Worm (Caenorhabditis elegans) whole organism, early embryonic: ENCODE measurements around the gene F14D2.8.
A peak's percentile ranks its signal among the peaks of the same experiment; 100 is the strongest.

Experiments used
- B0310.2 ChIP-seq: sonication (generic microtip); optimal IDR thresholded peaks from 2 replicates; lab custom pipeline; 2016; ENCODE audit warnings: mild to moderate bottlenecking, missing genetic modification characterization, missing compliant biosample characterization
- F13C5.2 ChIP-seq: sonication (generic microtip); optimal IDR thresholded peaks from 2 replicates; lab custom pipeline; 2017; ENCODE audit warnings: mild to moderate bottlenecking, missing genetic modification characterization, inconsistent platforms, missing compliant biosample characterization
- aly-1 ChIP-seq: sonication (generic microtip); optimal IDR thresholded peaks from 2 replicates; lab custom pipeline; 2016; ENCODE audit warnings: missing genetic modification characterization, missing compliant biosample characterization
- ama-1 ChIP-seq: fragments of 150-350 bp; optimal IDR thresholded peaks from 2 replicates; lab custom pipeline; 2014
- ceh-13 ChIP-seq: fragments of 200-800 bp; sonication (Bioruptor generic); optimal IDR thresholded peaks from 2 replicates; lab custom pipeline; 2018; ENCODE audit warnings: mild to moderate bottlenecking, missing genetic modification characterization, missing compliant biosample characterization
- ceh-36 ChIP-seq: sonication (generic microtip); optimal IDR thresholded peaks from 2 replicates; lab custom pipeline; 2016; ENCODE audit warnings: missing genetic modification characterization, inconsistent platforms, missing compliant biosample characterization
- ets-7 ChIP-seq: sonication (generic microtip); optimal IDR thresholded peaks from 2 replicates; lab custom pipeline; 2016; ENCODE audit warnings: missing genotype, missing genetic modification characterization, missing compliant biosample characterization
- flt-1 ChIP-seq: fragments of 200-800 bp; sonication (Bioruptor generic); IDR thresholded peaks from 2 replicates; pipeline ENCODE4 v1.3.6; 2022; ENCODE audit warnings: missing genetic modification characterization, missing compliant biosample characterization
- hmbx-1 ChIP-seq: sonication (generic microtip); optimal IDR thresholded peaks from 2 replicates; lab custom pipeline; 2016; ENCODE audit warnings: mild to moderate bottlenecking, missing genetic modification characterization, missing compliant biosample characterization
- hmg-4 ChIP-seq: fragments of 200-800 bp; sonication (Bioruptor generic); optimal IDR thresholded peaks from 2 replicates; lab custom pipeline; 2018; ENCODE audit warnings: mild to moderate bottlenecking, missing genetic modification characterization, missing compliant biosample characterization
- hnd-1 ChIP-seq: sonication (generic microtip); optimal IDR thresholded peaks from 2 replicates; lab custom pipeline; 2016; ENCODE audit warnings: missing genetic modification characterization, missing compliant biosample characterization
- pes-1 ChIP-seq: fragments of 200-800 bp; sonication (Bioruptor generic); IDR thresholded peaks from 2 replicates; pipeline ENCODE4 v1.3.6; 2022; ENCODE audit warnings: missing genetic modification reagents, missing genetic modification characterization, missing compliant biosample characterization
- scrt-1 ChIP-seq: fragments of 200-800 bp; sonication (Bioruptor generic); IDR thresholded peaks from 2 replicates; pipeline ENCODE4 v1.3.6; 2022; ENCODE audit warnings: missing genetic modification characterization, missing compliant biosample characterization
- sea-1 ChIP-seq: fragments of 200-800 bp; sonication (Bioruptor generic); conservative IDR thresholded peaks from 2 replicates; pipeline ENCODE4 v1.3.6; 2022; ENCODE audit warnings: missing genetic modification characterization, missing compliant biosample characterization
- tbx-11 ChIP-seq: fragments of 200-800 bp; sonication (Bioruptor generic); IDR thresholded peaks from 2 replicates; pipeline ENCODE4 v1.3.6; 2022; ENCODE audit warnings: missing genetic modification characterization, missing compliant biosample characterization
- tbx-37 ChIP-seq: fragments of 200-800 bp; sonication (Bioruptor generic); conservative IDR thresholded peaks from 2 replicates; pipeline ENCODE4 v1.3.6; 2022; ENCODE audit warnings: missing genetic modification reagents, missing genetic modification characterization, missing compliant biosample characterization
- tra-4 ChIP-seq: sonication (generic microtip); optimal IDR thresholded peaks from 2 replicates; lab custom pipeline; 2017; ENCODE audit warnings: missing genetic modification characterization, missing compliant biosample characterization

Gene F14D2.8

ce11 chrII:3376789-3377188 lies 27.1 kb upstream of the F14D2.8 start, which contains the start of gene bath-9:
bath-9 (plus strand) TSS chrII:3377089.
- no peak for TF ChIP-seq flt-1 (GFP tag; lab: Robert Waterston, UW)
- TF ChIP-seq hmbx-1 (tag; lab: Kevin White, UChicago): no peak

- TF ChIP-seq ceh-13 (GFP tag; lab: Kevin White, UChicago): no peak
- no peak for TF ChIP-seq aly-1 (tag; lab: Kevin White, UChicago)
- no peak for TF ChIP-seq tbx-37 (GFP tag; lab: Robert Waterston, UW)
- no peak for TF ChIP-seq B0310.2 (tag; lab: Kevin White, UChicago)
- TF ChIP-seq ets-7 (tag; lab: Kevin White, UChicago): no peak
- no peak for TF ChIP-seq ama-1 (lab: Kevin White, UChicago)
- TF ChIP-seq tbx-11 (GFP tag; lab: Robert Waterston, UW): no peak
Measured at ce11 chrII:3375302-3375701, 25.6 kb upstream of the F14D2.8 start.

- TF ChIP-seq ama-1 (lab: Kevin White, UChicago) (no peak), flt-1 (GFP tag; lab: Robert Waterston, UW) (no peak), scrt-1 (GFP tag; lab: Robert Waterston, UW) (no peak), hnd-1 (tag; lab: Kevin White, UChicago) (no peak), tbx-11 (GFP tag; lab: Robert Waterston, UW) (no peak), tbx-37 (GFP tag; lab: Robert Waterston, UW) (no peak), tra-4 (tag; lab: Kevin White, UChicago) (no peak), ceh-36 (no peak), ceh-13 (GFP tag; lab: Kevin White, UChicago) (no peak), hmg-4 (no peak), pes-1 (GFP tag; lab: Robert Waterston, UW) (no peak), F13C5.2 (no peak), sea-1 (GFP tag; lab: Robert Waterston, UW) (no peak), hmbx-1 (tag; lab: Kevin White, UChicago) (no peak), ets-7 (tag; lab: Kevin White, UChicago) (no peak), B0310.2 (tag; lab: Kevin White, UChicago) (no peak), aly-1 (tag; lab: Kevin White, UChicago) (no peak)
Measured at ce11 chrII:3374779-3375178, 25.1 kb upstream of the F14D2.8 start, which contains the start of gene bath-10. bath-10 (plus strand) TSS chrII:3375079.

- TF ChIP-seq ceh-36: no peak
- TF ChIP-seq sea-1 (GFP tag; lab: Robert Waterston, UW): no peak
- no peak for TF ChIP-seq hnd-1 (tag; lab: Kevin White, UChicago)
- no peak for TF ChIP-seq F13C5.2
- no peak for TF ChIP-seq aly-1 (tag; lab: Kevin White, UChicago)
- no peak for TF ChIP-seq flt-1 (GFP tag; lab: Robert Waterston, UW)
- TF ChIP-seq ets-7 (tag; lab: Kevin White, UChicago): peak; percentile 24
- TF ChIP-seq pes-1 (GFP tag; lab: Robert Waterston, UW): no peak
Measured at ce11 chrII:3373875-3374274, 24.2 kb upstream of the F14D2.8 start.

ce11 chrII:3371010-3371409 lies 21.3 kb upstream of the F14D2.8 start, which contains the start of gene bath-23:
bath-23 (plus strand) TSS chrII:3371310.
- no peak for TF ChIP-seq sea-1 (GFP tag; lab: Robert Waterston, UW)
- TF ChIP-seq ets-7 (tag; lab: Kevin White, UChicago): no peak
- no peak for TF ChIP-seq scrt-1 (GFP tag; lab: Robert Waterston, UW)
- no peak for TF ChIP-seq F13C5.2
- no peak for TF ChIP-seq aly-1 (tag; lab: Kevin White, UChicago)
- no peak for TF ChIP-seq hmbx-1 (tag; lab: Kevin White, UChicago)
- no peak for TF ChIP-seq ama-1 (lab: Kevin White, UChicago)
- TF ChIP-seq tra-4 (tag; lab: Kevin White, UChicago): no peak
- no peak for TF ChIP-seq pes-1 (GFP tag; lab: Robert Waterston, UW)

ce11 chrII:3370061-3370460 lies 20.4 kb upstream of the F14D2.8 start, which contains the start of gene Y49F6C.8:
Y49F6C.8 (minus strand) TSS chrII:3370111.
- no peak for TF ChIP-seq ama-1 (lab: Kevin White, UChicago)
- no peak for TF ChIP-seq ceh-36
- no peak for TF ChIP-seq B0310.2 (tag; lab: Kevin White, UChicago)
- no peak for TF ChIP-seq tbx-11 (GFP tag; lab: Robert Waterston, UW)
- no peak for TF ChIP-seq flt-1 (GFP tag; lab: Robert Waterston, UW)

- TF ChIP-seq pes-1 (GFP tag; lab: Robert Waterston, UW): no peak
- no peak for TF ChIP-seq tbx-37 (GFP tag; lab: Robert Waterston, UW)
- no peak for TF ChIP-seq F13C5.2
- no peak for TF ChIP-seq ama-1 (lab: Kevin White, UChicago)
- no peak for TF ChIP-seq ceh-36
- no peak for TF ChIP-seq hmbx-1 (tag; lab: Kevin White, UChicago)
- no peak for TF ChIP-seq hmg-4
- TF ChIP-seq ceh-13 (GFP tag; lab: Kevin White, UChicago): no peak
- TF ChIP-seq scrt-1 (GFP tag; lab: Robert Waterston, UW): no peak
- no peak for TF ChIP-seq sea-1 (GFP tag; lab: Robert Waterston, UW)
- no peak for TF ChIP-seq tra-4 (tag; lab: Kevin White, UChicago)
- no peak for TF ChIP-seq aly-1 (tag; lab: Kevin White, UChicago)
- TF ChIP-seq tbx-11 (GFP tag; lab: Robert Waterston, UW): no peak
- no peak for TF ChIP-seq flt-1 (GFP tag; lab: Robert Waterston, UW)
- TF ChIP-seq hnd-1 (tag; lab: Kevin White, UChicago): no peak
- no peak for TF ChIP-seq B0310.2 (tag; lab: Kevin White, UChicago)
- TF ChIP-seq ets-7 (tag; lab: Kevin White, UChicago): no peak
Measured at ce11 chrII:3368097-3368496, 18.4 kb upstream of the F14D2.8 start, which contains the start of gene Y49F6C.7. Y49F6C.7 (minus strand) TSS chrII:3368197.

ce11 chrII:3367100-3367499 lies 17.4 kb upstream of the F14D2.8 start, which contains the start of gene Y49F6C.6:
Y49F6C.6 (minus strand) TSS chrII:3367200.
- TF ChIP-seq flt-1 (GFP tag; lab: Robert Waterston, UW) (no peak), ceh-13 (GFP tag; lab: Kevin White, UChicago) (no peak), hmbx-1 (tag; lab: Kevin White, UChicago) (no peak), aly-1 (tag; lab: Kevin White, UChicago) (no peak), sea-1 (GFP tag; lab: Robert Waterston, UW) (no peak), tbx-11 (GFP tag; lab: Robert Waterston, UW) (no peak), scrt-1 (GFP tag; lab: Robert Waterston, UW) (no peak), tbx-37 (GFP tag; lab: Robert Waterston, UW) (no peak), tra-4 (tag; lab: Kevin White, UChicago) (no peak), F13C5.2 (no peak)
